Worm (Caenorhabditis elegans) whole organism, young adult: Measurements from ENCODE around the gene Y69A2AR.46.

Experiments used
- B0035.1 ChIP-seq: sonication (generic microtip); optimal IDR thresholded peaks from 2 replicates; lab custom pipeline; 2016; ENCODE audit warnings: missing genetic modification characterization, mild to moderate bottlenecking, missing compliant biosample characterization, missing genotype, missing genetic modification reagents
- C17E4.6 ChIP-seq: fragments of 200-800 bp; sonication (Bioruptor generic); IDR thresholded peaks from 2 replicates; pipeline ENCODE4 v1.3.6; 2022; ENCODE audit warnings: missing genetic modification reagents, missing genetic modification characterization, missing compliant biosample characterization
- D2030.7 ChIP-seq: fragments of 200-800 bp; sonication (Bioruptor generic); IDR thresholded peaks from 2 replicates; pipeline ENCODE4 v1.3.6; 2022; ENCODE audit warnings: missing genetic modification reagents, missing genetic modification characterization, missing compliant biosample characterization
- F22D6.2 ChIP-seq: sonication (generic microtip); optimal IDR thresholded peaks from 2 replicates; lab custom pipeline; 2016; ENCODE audit warnings: mild to moderate bottlenecking, missing genetic modification characterization, missing compliant biosample characterization
- F23B12.7 ChIP-seq: sonication (generic microtip); optimal IDR thresholded peaks from 2 replicates; lab custom pipeline; 2017; ENCODE audit warnings: missing genetic modification characterization, mild to moderate bottlenecking, missing compliant biosample characterization, antibody characterized with exemption, moderate library complexity; ENCODE audit not compliant: insufficient read depth
- F33H1.4 ChIP-seq: fragments of 200-800 bp; sonication (Bioruptor generic); IDR thresholded peaks from 2 replicates; pipeline ENCODE4 v1.3.6; 2022; ENCODE audit warnings: missing genetic modification reagents, missing genetic modification characterization, missing compliant biosample characterization
- F39B2.1 ChIP-seq: fragments of 200-800 bp; sonication (Bioruptor generic); IDR thresholded peaks from 2 replicates; pipeline ENCODE4 v1.3.6; 2022; ENCODE audit warnings: missing genetic modification reagents, missing genetic modification characterization, missing compliant biosample characterization
- F49E8.2 ChIP-seq: sonication (generic microtip); optimal IDR thresholded peaks from 3 replicates; lab custom pipeline; 2017; ENCODE audit warnings: missing genetic modification characterization, mild to moderate bottlenecking, missing compliant biosample characterization, antibody characterized with exemption, moderate library complexity; ENCODE audit not compliant: insufficient read depth
- K12H6.12 ChIP-seq: fragments of 200-800 bp; sonication (Bioruptor generic); optimal IDR thresholded peaks from 2 replicates; lab custom pipeline; 2018; ENCODE audit warnings: mild to moderate bottlenecking, missing genetic modification characterization, missing compliant biosample characterization
- Y53F4B.3 ChIP-seq: fragments of 200-800 bp; sonication (Bioruptor generic); IDR thresholded peaks from 2 replicates; pipeline ENCODE4 v1.3.6; 2022; ENCODE audit warnings: missing genetic modification reagents, missing genetic modification characterization, missing compliant biosample characterization
- Y79H2A.3 ChIP-seq: fragments of 200-800 bp; sonication (Bioruptor generic); conservative IDR thresholded peaks from 2 replicates; pipeline ENCODE4 v1.3.6; 2022; ENCODE audit warnings: missing genetic modification reagents, missing genetic modification characterization, missing compliant biosample characterization
- akir-1 ChIP-seq: fragments of 200-800 bp; sonication (Bioruptor generic); optimal IDR thresholded peaks from 2 replicates; lab custom pipeline; 2018; ENCODE audit warnings: mild to moderate bottlenecking, missing genetic modification characterization, moderate library complexity, missing compliant biosample characterization
- aptf-3 ChIP-seq: fragments of 200-800 bp; sonication (Bioruptor generic); IDR thresholded peaks from 2 replicates; pipeline ENCODE4 v1.3.6; 2022; ENCODE audit warnings: missing genetic modification characterization, missing compliant biosample characterization
- bed-1 ChIP-seq: fragments of 200-800 bp; sonication (Bioruptor generic); IDR thresholded peaks from 2 replicates; pipeline ENCODE4 v1.3.6; 2022; ENCODE audit warnings: missing genetic modification reagents, missing genetic modification characterization, missing compliant biosample characterization
- ccch-3 ChIP-seq: fragments of 200-800 bp; sonication (Bioruptor generic); optimal IDR thresholded peaks from 2 replicates; lab custom pipeline; 2018; ENCODE audit warnings: mild to moderate bottlenecking, missing genetic modification characterization, missing compliant biosample characterization
- ceh-100 ChIP-seq: fragments of 200-800 bp; sonication (Bioruptor generic); IDR thresholded peaks from 2 replicates; pipeline ENCODE4 v1.3.6; 2022; ENCODE audit warnings: missing genetic modification reagents, missing genetic modification characterization, missing compliant biosample characterization
- ceh-27 ChIP-seq: fragments of 200-800 bp; sonication (Bioruptor generic); optimal IDR thresholded peaks from 2 replicates; lab custom pipeline; 2018; ENCODE audit warnings: mild to moderate bottlenecking, missing genetic modification characterization, moderate library complexity, missing compliant biosample characterization
- ceh-58 ChIP-seq: fragments of 200-800 bp; sonication (Bioruptor generic); IDR thresholded peaks from 2 replicates; pipeline ENCODE4 v1.3.6; 2022; ENCODE audit warnings: missing genetic modification characterization, missing compliant biosample characterization
- ceh-91 ChIP-seq: fragments of 200-800 bp; sonication (Bioruptor generic); IDR thresholded peaks from 2 replicates; pipeline ENCODE4 v1.3.6; 2022; ENCODE audit warnings: missing genetic modification reagents, missing genetic modification characterization, missing compliant biosample characterization
- chd-7 ChIP-seq: sonication (generic microtip); optimal IDR thresholded peaks from 2 replicates; lab custom pipeline; 2016; ENCODE audit warnings: mild to moderate bottlenecking, missing genetic modification characterization, moderate library complexity, missing compliant biosample characterization
- dpff-1 ChIP-seq: sonication (generic microtip); optimal IDR thresholded peaks from 2 replicates; lab custom pipeline; 2017; ENCODE audit warnings: mild to moderate bottlenecking, missing genetic modification characterization, missing compliant biosample characterization
- egl-18 ChIP-seq: fragments of 200-800 bp; sonication (Bioruptor generic); IDR thresholded peaks from 2 replicates; pipeline ENCODE4 v1.3.6; 2022; ENCODE audit warnings: missing genetic modification reagents, missing genetic modification characterization, missing compliant biosample characterization
- hmg-20 ChIP-seq: fragments of 200-800 bp; sonication (Bioruptor generic); IDR thresholded peaks from 2 replicates; pipeline ENCODE4 v1.3.6; 2022; ENCODE audit warnings: missing genetic modification reagents, missing genetic modification characterization, missing compliant biosample characterization
- hrde-1 ChIP-seq: sonication (generic microtip); optimal IDR thresholded peaks from 2 replicates; lab custom pipeline; 2016; ENCODE audit warnings: missing genetic modification characterization, mild to moderate bottlenecking, missing compliant biosample characterization, moderate library complexity, missing genotype, missing genetic modification reagents, borderline replicate concordance
- hsf-1 ChIP-seq: fragments of 200-800 bp; sonication (Bioruptor generic); IDR thresholded peaks from 2 replicates; pipeline ENCODE4 v1.3.6; 2022; ENCODE audit warnings: missing genetic modification reagents, missing genetic modification characterization, missing compliant biosample characterization
- let-607 ChIP-seq, 2 experiments: fragments of 200-800 bp in 1 of 2; sonication (Bioruptor generic) in 1 of 2; sonication (generic microtip) in 1 of 2; optimal IDR thresholded peaks; 2 replicates each; lab custom pipeline; 2016 to 2018; ENCODE audit warnings: mild to moderate bottlenecking in 2 of 2, missing compliant biosample characterization in 2 of 2, missing genetic modification characterization in 2 of 2, moderate library complexity in 2 of 2, missing genotype in 1 of 2
- lin-40 ChIP-seq: sonication (generic microtip); optimal IDR thresholded peaks from 2 replicates; lab custom pipeline; 2016; ENCODE audit warnings: missing genetic modification characterization, mild to moderate bottlenecking, missing compliant biosample characterization, missing genotype, missing genetic modification reagents
- lir-1 ChIP-seq: fragments of 200-800 bp; sonication (Bioruptor generic); conservative IDR thresholded peaks from 2 replicates; pipeline ENCODE4 v1.3.6; 2022; ENCODE audit warnings: missing genetic modification reagents, missing genetic modification characterization, missing compliant biosample characterization
- lsl-1 ChIP-seq: fragments of 200-800 bp; sonication (Bioruptor generic); optimal IDR thresholded peaks from 2 replicates; lab custom pipeline; 2018; ENCODE audit warnings: mild to moderate bottlenecking, missing genetic modification characterization, moderate library complexity, missing compliant biosample characterization
- madf-10 ChIP-seq: sonication (generic microtip); optimal IDR thresholded peaks from 2 replicates; lab custom pipeline; 2016; ENCODE audit warnings: mild to moderate bottlenecking, missing genetic modification characterization, missing compliant biosample characterization
- madf-3 ChIP-seq: fragments of 200-800 bp; sonication (Bioruptor generic); IDR thresholded peaks from 2 replicates; pipeline ENCODE4 v1.3.6; 2022; ENCODE audit warnings: missing genetic modification reagents, missing genetic modification characterization, missing compliant biosample characterization
- madf-8 ChIP-seq: fragments of 200-800 bp; sonication (Bioruptor generic); conservative IDR thresholded peaks from 2 replicates; pipeline ENCODE4 v1.3.6; 2022; ENCODE audit warnings: missing genetic modification reagents, missing genetic modification characterization, missing compliant biosample characterization
- mel-28 ChIP-seq: sonication (generic microtip); optimal IDR thresholded peaks from 2 replicates; lab custom pipeline; 2016; ENCODE audit warnings: borderline replicate concordance, mild to moderate bottlenecking, missing genetic modification characterization, missing compliant biosample characterization
- mxl-1 ChIP-seq: sonication (generic microtip); optimal IDR thresholded peaks from 2 replicates; lab custom pipeline; 2016; ENCODE audit warnings: missing genetic modification characterization, missing compliant biosample characterization
- nhr-80 ChIP-seq: sonication (generic microtip); optimal IDR thresholded peaks from 2 replicates; lab custom pipeline; 2016; ENCODE audit warnings: missing genetic modification characterization, missing compliant biosample characterization
- pha-4 ChIP-seq: fragments of 150-350 bp; sonication (generic microtip); optimal IDR thresholded peaks from 2 replicates; lab custom pipeline; 2014; ENCODE audit warnings: missing biosample characterization, missing genetic modification reagents, missing genetic modification characterization
- rcor-1 ChIP-seq: fragments of 200-800 bp; sonication (Bioruptor generic); IDR thresholded peaks from 2 replicates; pipeline ENCODE4 v1.3.6; 2022; ENCODE audit warnings: missing genetic modification reagents, missing genetic modification characterization, missing compliant biosample characterization
- rec-8 ChIP-seq, 2 experiments: sonication (generic microtip); optimal IDR thresholded peaks; 2 replicates each; lab custom pipeline; 2016; ENCODE audit warnings: mild to moderate bottlenecking in 2 of 2, missing genetic modification characterization in 2 of 2, missing genetic modification reagents in 2 of 2, missing genotype in 2 of 2, missing biosample characterization in 1 of 2, missing compliant biosample characterization in 1 of 2, moderate library complexity in 1 of 2
- rpc-1 ChIP-seq, 2 experiments: fragments of 150-350 bp in 1 of 2; sonication (generic microtip) in 1 of 2; optimal IDR thresholded peaks; 2 replicates each; lab custom pipeline; 2014 to 2018; ENCODE audit warnings: missing biosample characterization in 1 of 2, missing genetic modification characterization in 1 of 2, missing genetic modification reagents in 1 of 2, missing genotype in 1 of 2
- sdz-38 ChIP-seq: sonication (generic microtip); optimal IDR thresholded peaks from 2 replicates; lab custom pipeline; 2016; ENCODE audit warnings: missing genotype, missing genetic modification characterization, missing compliant biosample characterization
- snpc-3.4 ChIP-seq: sonication (generic microtip); optimal IDR thresholded peaks from 2 replicates; lab custom pipeline; 2017; ENCODE audit warnings: missing genetic modification characterization, mild to moderate bottlenecking, missing compliant biosample characterization, antibody characterized with exemption, moderate library complexity, missing genotype, missing genetic modification reagents
- somi-1 ChIP-seq: fragments of 200-800 bp; sonication (Bioruptor generic); optimal IDR thresholded peaks from 2 replicates; lab custom pipeline; 2018; ENCODE audit warnings: mild to moderate bottlenecking, missing genetic modification characterization, missing compliant biosample characterization
- tbp1 ChIP-seq: fragments of 200-800 bp; sonication (Bioruptor generic); optimal IDR thresholded peaks from 2 replicates; lab custom pipeline; 2018; ENCODE audit warnings: mild to moderate bottlenecking, missing genetic modification characterization, missing compliant biosample characterization
- tlf-1 ChIP-seq: fragments of 200-800 bp; sonication (Bioruptor generic); optimal IDR thresholded peaks from 2 replicates; lab custom pipeline; 2018; ENCODE audit warnings: mild to moderate bottlenecking, missing genetic modification characterization, missing compliant biosample characterization
- unc-62 ChIP-seq: fragments of 150-350 bp; optimal IDR thresholded peaks from 2 replicates; lab custom pipeline; 2014; ENCODE audit warnings: missing biosample characterization, missing genetic modification reagents, missing genetic modification characterization
- zfh-2 ChIP-seq: fragments of 200-800 bp; sonication (Bioruptor generic); conservative IDR thresholded peaks from 2 replicates; pipeline ENCODE4 v1.3.6; 2022; ENCODE audit warnings: missing genetic modification reagents, missing genetic modification characterization, missing compliant biosample characterization
- ztf-3 ChIP-seq: fragments of 200-800 bp; sonication (Bioruptor generic); optimal IDR thresholded peaks from 2 replicates; lab custom pipeline; 2018; ENCODE audit warnings: mild to moderate bottlenecking, missing genetic modification characterization, missing compliant biosample characterization

Y69A2AR.46 gene

DNA sequence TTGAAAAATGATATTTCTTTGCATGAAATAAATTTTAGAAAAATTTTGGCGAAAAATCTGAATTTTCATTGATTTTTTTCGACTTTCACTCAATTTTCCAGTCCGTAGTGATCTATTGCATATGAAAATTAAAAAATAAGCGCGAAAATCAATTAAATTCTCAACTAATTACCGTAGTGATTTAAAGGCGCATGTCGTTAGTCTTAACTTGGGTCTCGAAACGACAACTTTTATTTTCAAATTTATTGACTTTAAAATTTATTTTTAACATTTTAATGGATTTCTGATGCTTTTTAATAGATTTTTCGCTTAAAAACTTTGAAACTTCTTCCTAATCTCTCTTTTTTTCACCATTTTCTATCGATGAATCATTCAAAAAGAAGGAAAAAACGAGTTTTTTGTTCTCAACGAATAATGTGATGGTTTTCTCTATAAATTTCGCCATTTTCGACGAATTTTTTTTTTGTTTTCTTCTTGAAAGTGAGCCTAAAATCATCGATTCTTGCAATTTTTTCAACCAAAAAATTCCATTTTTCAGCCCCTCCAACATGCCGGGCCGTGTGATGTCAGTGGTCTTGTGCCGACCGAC lies 46.1 kb downstream of the Y69A2AR.46 start, which contains the start of gene vamp-7:
Gene vamp-7 (plus strand): TSS at position 539 of the 589 bp plus-strand sequence.
- peak; percentile 89 for TF ChIP-seq lsl-1
- no peak for TF ChIP-seq mxl-1 (tag; lab: Kevin White, UChicago)
- TF ChIP-seq unc-62 (GFP tag; lab: Kevin White, UChicago) = no peak
- TF ChIP-seq ceh-58 (GFP tag; lab: Robert Waterston, UW) = no peak
- peak; percentile 77 for TF ChIP-seq madf-8 (GFP tag; lab: Robert Waterston, UW)
- no peak for TF ChIP-seq lin-40
- peak; percentile 55 for TF ChIP-seq tlf-1 (GFP tag; lab: Kevin White, UChicago)
- no peak for TF ChIP-seq F22D6.2 (tag; lab: Kevin White, UChicago)
- TF ChIP-seq zfh-2 (GFP tag; lab: Robert Waterston, UW) = no peak
- no peak for TF ChIP-seq B0035.1 (tag; lab: Kevin White, UChicago)
- TF ChIP-seq F23B12.7 (tag; lab: Kevin White, UChicago) = no peak
- TF ChIP-seq D2030.7 (GFP tag; lab: Robert Waterston, UW) = no peak
- TF ChIP-seq mel-28 (tag; lab: Kevin White, UChicago) = peak; percentile 37
- no peak for TF ChIP-seq K12H6.12 (tag; lab: Kevin White, UChicago)
- no peak for TF ChIP-seq madf-10 (tag; lab: Kevin White, UChicago)
- no peak for TF ChIP-seq Y53F4B.3 (GFP tag; lab: Robert Waterston, UW)
- peak; percentile 55 for TF ChIP-seq F49E8.2 (tag; lab: Kevin White, UChicago)
- TF ChIP-seq ceh-27 (GFP tag; lab: Kevin White, UChicago) = no peak
- TF ChIP-seq nhr-80 (tag; lab: Kevin White, UChicago) = no peak
- peak; percentile 65 for TF ChIP-seq hsf-1
- no peak for TF ChIP-seq dpff-1 (tag; lab: Kevin White, UChicago)
- no peak for TF ChIP-seq ccch-3 (GFP tag; lab: Kevin White, UChicago)
- 0 out of 2 replicates have a peak, but pooled peaks have one; percentile 71 for TF ChIP-seq bed-1 (GFP tag; lab: Robert Waterston, UW)
- TF ChIP-seq madf-3 = peak; percentile 56; the same call in 1 of the 2 replicates
- no peak for TF ChIP-seq aptf-3
- no peak for TF ChIP-seq akir-1 (GFP tag; lab: Kevin White, UChicago)
- TF ChIP-seq snpc-3.4 (tag; lab: Kevin White, UChicago) = peak; percentile 59
- no peak for TF ChIP-seq C17E4.6 (GFP tag; lab: Robert Waterston, UW)
- no peak for TF ChIP-seq somi-1 (GFP tag; lab: Kevin White, UChicago)
- no peak for TF ChIP-seq rec-8 (tag; optimal IDR thresholded peaks at IDR 0.05; lab: Kevin White, UChicago)
- TF ChIP-seq let-607 (tag; optimal IDR thresholded peaks at IDR 0.05; lab: Kevin White, UChicago) = no peak
- no peak for TF ChIP-seq rpc-1 (optimal IDR thresholded peaks at IDR 0.05; lab: Kevin White, UChicago)
- no peak for TF ChIP-seq rpc-1 (tag; optimal IDR thresholded peaks at IDR 0.05; lab: Kevin White, UChicago)
- peak; percentile 53; the same call in 1 of the 2 replicates for TF ChIP-seq ceh-91 (GFP tag; lab: Robert Waterston, UW)
- TF ChIP-seq sdz-38 (tag; lab: Kevin White, UChicago) = no peak
- TF ChIP-seq Y79H2A.3 (GFP tag; lab: Robert Waterston, UW) = no peak
- TF ChIP-seq ceh-100 (GFP tag; lab: Robert Waterston, UW) = no peak
- no peak for TF ChIP-seq pha-4 (tag; lab: Kevin White, UChicago)
- TF ChIP-seq rcor-1 (GFP tag; lab: Robert Waterston, UW) = 0 out of 2 replicates have a peak, but pooled peaks have one; percentile 18
- no peak for TF ChIP-seq hmg-20 (GFP tag; lab: Robert Waterston, UW)
- no peak for TF ChIP-seq ztf-3 (GFP tag; lab: Kevin White, UChicago)
- peak; percentile 19 for TF ChIP-seq tbp1 (GFP tag; lab: Kevin White, UChicago)
- no peak for TF ChIP-seq egl-18 (GFP tag; lab: Robert Waterston, UW)
- TF ChIP-seq chd-7 (tag; lab: Kevin White, UChicago) = no peak
- TF ChIP-seq F33H1.4 (GFP tag; lab: Robert Waterston, UW) = peak; percentile 91
- TF ChIP-seq lir-1 (GFP tag; lab: Robert Waterston, UW) = no peak
- peak; percentile 13 for TF ChIP-seq hrde-1 (tag; lab: Kevin White, UChicago)
- no peak for TF ChIP-seq F39B2.1 (GFP tag; lab: Robert Waterston, UW)
